Worm (Caenorhabditis elegans): ENCODE measurements around the gene F36H1.12.

ce11 chrIV:11100271-11100670, 46.8 kb upstream of the F36H1.12 start, which contains the start of gene str-3:
- TF ChIP-seq ama-1 (optimal IDR thresholded peaks at IDR 0.05), result no peak
- TF ChIP-seq aly-1 (tag; optimal IDR thresholded peaks at IDR 0.05), result no peak
